Fruit fly (Drosophila melanogaster) whole organism, embryonic: ENCODE measurements around the gene CG10311.

Experiments used
- Aef1 ChIP-seq: fragments of 200-800 bp; sonication (Bioruptor generic); IDR thresholded peaks from 3 replicates; pipeline ENCODE4 v1.3.6; 2022; ENCODE audit warnings: missing biosample characterization, missing genetic modification characterization
- Blimp-1 ChIP-seq: fragments of 200-800 bp; sonication (Bioruptor generic); optimal IDR thresholded peaks from 3 replicates; lab custom pipeline; 2018; ENCODE audit warnings: missing biosample characterization, missing genetic modification characterization, mild to moderate bottlenecking, moderate library complexity, missing genetic modification reagents
- CG10321 ChIP-seq: fragments of 200-800 bp; sonication (Bioruptor generic); IDR thresholded peaks from 2 replicates; pipeline ENCODE4 v1.3.6; 2022; ENCODE audit warnings: missing biosample characterization, missing genetic modification characterization
- CG10431 ChIP-seq: fragments of 200-800 bp; sonication (Bioruptor generic); optimal IDR thresholded peaks from 3 replicates; lab custom pipeline; 2018; ENCODE audit warnings: missing biosample characterization, mild to moderate bottlenecking, missing genetic modification characterization
- CG11085 ChIP-seq: fragments of 200-800 bp; sonication (Bioruptor generic); IDR thresholded peaks from 2 replicates; pipeline ENCODE4 v1.3.6; 2022; ENCODE audit warnings: missing biosample characterization, missing genetic modification characterization
- CG12391 ChIP-seq: fragments of 200-800 bp; sonication (Bioruptor generic); optimal IDR thresholded peaks from 3 replicates; lab custom pipeline; 2018; ENCODE audit warnings: missing biosample characterization, mild to moderate bottlenecking, missing genetic modification characterization, moderate library complexity
- CG12659 ChIP-seq: fragments of 200-800 bp; sonication (Bioruptor generic); optimal IDR thresholded peaks from 3 replicates; lab custom pipeline; 2017; ENCODE audit warnings: mild to moderate bottlenecking, missing biosample characterization, missing genetic modification reagents, missing genetic modification characterization
- CG12769 ChIP-seq: fragments of 200-800 bp; sonication (Bioruptor generic); optimal IDR thresholded peaks from 2 replicates; lab custom pipeline; 2019; ENCODE audit warnings: missing biosample characterization, mild to moderate bottlenecking, missing genetic modification characterization, moderate library complexity
- CG13287 ChIP-seq: fragments of 200-800 bp; sonication (Bioruptor generic); IDR thresholded peaks from 2 replicates; pipeline ENCODE4 v1.3.6; 2022; ENCODE audit warnings: missing biosample characterization, missing genetic modification characterization; ENCODE audit not compliant: partially characterized antibody
- CG13894 ChIP-seq: fragments of 200-800 bp; sonication (Bioruptor generic); optimal IDR thresholded peaks from 3 replicates; lab custom pipeline; 2018; ENCODE audit warnings: missing biosample characterization, mild to moderate bottlenecking, missing genetic modification characterization, moderate library complexity
- CG1603 ChIP-seq: fragments of 200-800 bp; sonication (Bioruptor generic); optimal IDR thresholded peaks from 2 replicates; lab custom pipeline; 2019; ENCODE audit warnings: missing biosample characterization, mild to moderate bottlenecking, missing genetic modification characterization, moderate library complexity
- CG17829 ChIP-seq: fragments of 200-800 bp; optimal IDR thresholded peaks from 2 replicates; lab custom pipeline; 2019; ENCODE audit warnings: missing biosample characterization, mild to moderate bottlenecking, missing genetic modification characterization, moderate library complexity
- CG2129 ChIP-seq: fragments of 200-800 bp; sonication (Bioruptor generic); IDR thresholded peaks from 2 replicates; pipeline ENCODE4 v1.3.6; 2022; ENCODE audit warnings: missing biosample characterization, missing genetic modification characterization; ENCODE audit not compliant: partially characterized antibody
- CG32532 ChIP-seq: fragments of 200-800 bp; sonication (Bioruptor generic); IDR thresholded peaks from 2 replicates; pipeline ENCODE4 v1.3.6; 2022; ENCODE audit warnings: missing biosample characterization, missing genetic modification characterization
- CG32767 ChIP-seq: fragments of 200-800 bp; sonication (Bioruptor generic); IDR thresholded peaks from 2 replicates; pipeline ENCODE4 v1.3.6; 2022; ENCODE audit warnings: missing biosample characterization, missing genetic modification characterization
- CG4404 ChIP-seq: fragments of 200-800 bp; sonication (Bioruptor generic); IDR thresholded peaks from 2 replicates; pipeline ENCODE4 v1.3.6; 2022; ENCODE audit warnings: missing biosample characterization, missing genetic modification characterization
- CG4617 ChIP-seq: fragments of 200-800 bp; sonication (Bioruptor generic); optimal IDR thresholded peaks from 3 replicates; lab custom pipeline; 2016; ENCODE audit warnings: missing biosample characterization, missing genetic modification characterization, borderline replicate concordance
- CG6175 ChIP-seq: fragments of 200-800 bp; sonication (Bioruptor generic); IDR thresholded peaks from 3 replicates; pipeline ENCODE4 v1.3.6; 2022; ENCODE audit warnings: missing biosample characterization, missing genetic modification characterization
- CG7372 ChIP-seq: fragments of 200-800 bp; sonication (Bioruptor generic); IDR thresholded peaks from 2 replicates; pipeline ENCODE4 v1.3.6; 2022; ENCODE audit warnings: missing biosample characterization, missing genetic modification characterization
- CG8290 ChIP-seq, 3 experiments: fragments of 200-800 bp; sonication (Bioruptor generic); optimal IDR thresholded peaks; 2 replicates each; lab custom pipeline; 2016 to 2019; ENCODE audit warnings: missing biosample characterization in 3 of 3, missing genetic modification characterization in 3 of 3, mild to moderate bottlenecking in 2 of 3, moderate library complexity in 1 of 3
- CG9609 ChIP-seq: fragments of 200-800 bp; sonication (Bioruptor generic); optimal IDR thresholded peaks from 3 replicates; lab custom pipeline; 2016; ENCODE audit warnings: missing biosample characterization, missing genetic modification characterization
- E2f2 ChIP-seq: fragments of 200-800 bp; sonication (Bioruptor generic); IDR thresholded peaks from 2 replicates; pipeline ENCODE4 v1.3.6; 2022; ENCODE audit warnings: missing biosample characterization, missing genetic modification characterization
- HLH54F ChIP-seq: fragments of 200-800 bp; sonication (Bioruptor generic); optimal IDR thresholded peaks from 3 replicates; lab custom pipeline; 2016; ENCODE audit warnings: missing biosample characterization, missing genetic modification characterization
- Hr3 ChIP-seq: fragments of 200-800 bp; sonication (Bioruptor generic); optimal IDR thresholded peaks from 3 replicates; lab custom pipeline; 2016; ENCODE audit warnings: missing biosample characterization, missing genetic modification characterization
- Jarid2 ChIP-seq: fragments of 200-800 bp; sonication (Bioruptor generic); optimal IDR thresholded peaks from 3 replicates; lab custom pipeline; 2017; ENCODE audit warnings: mild to moderate bottlenecking, missing biosample characterization, missing genetic modification reagents, missing genetic modification characterization
- Mad ChIP-seq: fragments of 200-800 bp; sonication (Bioruptor generic); optimal IDR thresholded peaks from 2 replicates; lab custom pipeline; 2016; ENCODE audit warnings: missing biosample characterization, missing genetic modification characterization
- Meics ChIP-seq: fragments of 200-800 bp; sonication (Bioruptor generic); optimal IDR thresholded peaks from 2 replicates; lab custom pipeline; 2017; ENCODE audit warnings: missing biosample characterization, mild to moderate bottlenecking, missing genetic modification characterization
- Nf-YC ChIP-seq: fragments of 200-800 bp; optimal IDR thresholded peaks from 3 replicates; lab custom pipeline; 2019; ENCODE audit warnings: missing biosample characterization, mild to moderate bottlenecking, missing genetic modification characterization, moderate library complexity
- Ravus ChIP-seq: fragments of 200-800 bp; sonication (Bioruptor generic); IDR thresholded peaks from 2 replicates; pipeline ENCODE4 v1.3.6; 2022; ENCODE audit warnings: missing biosample characterization, missing genetic modification characterization
- Trl ChIP-seq, 3 experiments: fragments of >200 bp in 2 of 3; fragments of 200-800 bp in 1 of 3; sonication (Bioruptor generic) in 1 of 3; optimal IDR thresholded peaks; 2 replicates in 1 of 3; 3 replicates in 2 of 3; lab custom pipeline; 2016 to 2017; ENCODE audit warnings: missing biosample characterization in 1 of 3, missing genetic modification characterization in 1 of 3
- amos ChIP-seq: fragments of 200-800 bp; sonication (Bioruptor generic); IDR thresholded peaks from 2 replicates; pipeline ENCODE4 v1.3.6; 2022; ENCODE audit warnings: missing biosample characterization, missing genetic modification characterization; ENCODE audit not compliant: partially characterized antibody
- ap ChIP-seq: fragments of 200-800 bp; sonication (Bioruptor generic); IDR thresholded peaks from 2 replicates; pipeline ENCODE4 v1.3.6; 2022; ENCODE audit warnings: missing biosample characterization, missing genetic modification characterization
- bbx ChIP-seq: fragments of 200-800 bp; sonication (Bioruptor generic); IDR thresholded peaks from 2 replicates; pipeline ENCODE4 v1.3.6; 2022; ENCODE audit warnings: missing biosample characterization, missing genetic modification characterization; ENCODE audit not compliant: partially characterized antibody
- exex ChIP-seq: fragments of 200-800 bp; sonication (Bioruptor generic); optimal IDR thresholded peaks from 4 replicates; lab custom pipeline; 2018; ENCODE audit warnings: missing biosample characterization, mild to moderate bottlenecking, missing genetic modification characterization, moderate library complexity
- fd96Cb ChIP-seq: fragments of 200-800 bp; sonication (Bioruptor generic); optimal IDR thresholded peaks from 2 replicates; lab custom pipeline; 2018; ENCODE audit warnings: missing biosample characterization, mild to moderate bottlenecking, missing genetic modification characterization, moderate library complexity
- insv ChIP-seq, 2 experiments: fragments of 200-800 bp; sonication (Bioruptor generic); optimal IDR thresholded peaks; 3 replicates each; lab custom pipeline; 2016 to 2018; ENCODE audit warnings: missing biosample characterization in 2 of 2, missing genetic modification characterization in 2 of 2
- mirr ChIP-seq: fragments of 200-800 bp; sonication (Bioruptor generic); optimal IDR thresholded peaks from 3 replicates; lab custom pipeline; 2018; ENCODE audit warnings: missing biosample characterization, mild to moderate bottlenecking, missing genetic modification characterization
- nau ChIP-seq: fragments of 200-800 bp; sonication (Bioruptor generic); optimal IDR thresholded peaks from 3 replicates; lab custom pipeline; 2017; ENCODE audit warnings: missing biosample characterization, mild to moderate bottlenecking, missing genetic modification characterization, missing genetic modification reagents
- sug ChIP-seq: fragments of 200-800 bp; optimal IDR thresholded peaks from 2 replicates; lab custom pipeline; 2019; ENCODE audit warnings: missing biosample characterization, mild to moderate bottlenecking, missing genetic modification characterization, moderate library complexity
- tna ChIP-seq: fragments of 200-800 bp; sonication (Bioruptor generic); IDR thresholded peaks from 2 replicates; pipeline ENCODE4 v1.3.6; 2022; ENCODE audit warnings: missing biosample characterization, missing genetic modification characterization; ENCODE audit not compliant: partially characterized antibody
- zen2 ChIP-seq: fragments of 200-800 bp; sonication (Bioruptor generic); IDR thresholded peaks from 3 replicates; pipeline ENCODE4 v1.3.6; 2022; ENCODE audit warnings: missing biosample characterization, missing genetic modification characterization; ENCODE audit not compliant: partially characterized antibody

Gene CG10311

DNA sequence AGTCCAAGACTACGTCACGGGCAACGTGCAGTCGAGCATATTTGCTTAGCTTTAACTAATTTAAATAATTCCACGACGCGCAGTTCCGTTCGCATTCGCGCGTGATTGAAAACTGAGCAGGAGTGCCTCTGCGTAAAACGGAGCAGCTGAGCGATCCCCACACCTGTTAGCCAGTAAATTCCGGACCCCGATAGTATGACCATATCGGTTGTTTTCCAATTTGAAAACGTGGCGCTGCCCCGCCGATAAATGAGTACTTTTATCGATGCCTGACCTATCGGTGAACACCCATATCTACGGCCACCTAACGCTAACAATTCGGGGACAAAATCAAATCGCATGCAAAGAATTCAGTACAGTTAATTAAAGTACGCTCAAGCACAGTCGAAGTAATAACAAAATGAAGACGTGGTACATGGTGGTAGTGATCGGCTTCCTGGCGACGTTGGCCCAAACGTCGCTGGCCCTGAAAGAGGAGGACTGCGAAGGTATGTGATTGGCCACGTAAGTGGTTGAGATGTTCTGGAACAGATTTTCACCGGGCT is 7.6 kb downstream of the CG10311 start, which contains the start of the genes CG14879 and Manf (continued):
- TF ChIP-seq CG1603 (tag; lab: Kevin White, UChicago) = peak; percentile 61
- no peak for TF ChIP-seq HLH54F (GFP tag; lab: Kevin White, UChicago)
- no peak for TF ChIP-seq fd96Cb (tag; lab: Kevin White, UChicago)
- TF ChIP-seq bbx = peak; percentile 58; the same call in 1 of the 2 replicates
- TF ChIP-seq Blimp-1 (GFP tag; lab: Kevin White, UChicago) = no peak
- no peak for TF ChIP-seq exex
- TF ChIP-seq ap (GFP tag; lab: Robert Waterston, UW) = no peak
- TF ChIP-seq CG7372 (GFP tag; lab: Robert Waterston, UW) = no peak
- peak; percentile 34 for TF ChIP-seq CG12659 (GFP tag; lab: Kevin White, UChicago)
- no peak for TF ChIP-seq Aef1
- TF ChIP-seq CG4404 = no peak
- no peak for TF ChIP-seq Mad (GFP tag; lab: Kevin White, UChicago)
- TF ChIP-seq CG13894 (tag; lab: Kevin White, UChicago) = peak; percentile 51
- TF ChIP-seq CG12769 = peak; percentile 98
- peak in 1 of 2 experiments; percentile 1 for TF ChIP-seq Trl (optimal IDR thresholded peaks at IDR 0.05; lab: Kevin White, UChicago)
- no peak for TF ChIP-seq Trl (GFP tag; optimal IDR thresholded peaks at IDR 0.05; lab: Kevin White, UChicago)
- peak; percentile 60; the same call in 1 of the 2 replicates for TF ChIP-seq amos (GFP tag; lab: Robert Waterston, UW)
- no peak for TF ChIP-seq CG32767
- TF ChIP-seq sug = peak; percentile 13
- no peak for TF ChIP-seq CG10321 (GFP tag; lab: Robert Waterston, UW)
- TF ChIP-seq insv (GFP tag; optimal IDR thresholded peaks at IDR 0.05; lab: Kevin White, UChicago) = peak in 1 of 2 experiments; percentile 87
- peak; percentile 6 for TF ChIP-seq mirr (GFP tag; lab: Kevin White, UChicago)
- no peak for TF ChIP-seq CG10431 (GFP tag; lab: Kevin White, UChicago)
- TF ChIP-seq Meics (GFP tag; lab: Kevin White, UChicago) = peak; percentile 4
- TF ChIP-seq Hr3 = no peak
- peak; percentile 77 for TF ChIP-seq CG13287
- peak; percentile 52; the same call in 1 of the 2 replicates for TF ChIP-seq tna (GFP tag; lab: Robert Waterston, UW)
- TF ChIP-seq Jarid2 (GFP tag; lab: Kevin White, UChicago) = peak; percentile 76
- TF ChIP-seq CG2129 (GFP tag; lab: Robert Waterston, UW) = no peak
- TF ChIP-seq nau (GFP tag; lab: Kevin White, UChicago) = peak; percentile 85
- TF ChIP-seq CG12391 = peak; percentile 16
- peak; percentile 73 for TF ChIP-seq Nf-YC
- TF ChIP-seq CG32532 (GFP tag; lab: Robert Waterston, UW) = peak; percentile 51
- no peak for TF ChIP-seq CG9609 (GFP tag; lab: Kevin White, UChicago)
- TF ChIP-seq CG4617 (GFP tag; lab: Kevin White, UChicago) = peak; percentile 25
- TF ChIP-seq CG11085 (GFP tag; lab: Robert Waterston, UW) = no peak
- TF ChIP-seq CG8290 (GFP tag; optimal IDR thresholded peaks at IDR 0.05; lab: Kevin White, UChicago) = no peak
- TF ChIP-seq CG8290 (tag; optimal IDR thresholded peaks at IDR 0.05; lab: Kevin White, UChicago) = peak in 1 of 2 experiments; percentile 56
- no peak for TF ChIP-seq Ravus
- TF ChIP-seq CG17829 (tag; lab: Kevin White, UChicago) = peak; percentile 30
- peak; percentile 96 for TF ChIP-seq E2f2
- 0 out of 3 replicates have a peak, but pooled peaks have one; percentile 4 for TF ChIP-seq zen2 (GFP tag; lab: Robert Waterston, UW)
- TF ChIP-seq CG6175 (GFP tag; lab: Robert Waterston, UW) = no peak
